Worm (Caenorhabditis elegans) whole organism, L3 larva: ENCODE data around the gene twk-28.

ENCODE experiments used
- ZK546.5 ChIP-seq: sonication (generic microtip); optimal IDR thresholded peaks from 2 replicates; lab custom pipeline; 2017; ENCODE audit warnings: missing biosample characterization, missing genetic modification characterization
- aly-2 ChIP-seq: fragments of 150-350 bp; optimal IDR thresholded peaks from 2 replicates; lab custom pipeline; 2014; ENCODE audit warnings: missing biosample characterization, missing genetic modification characterization
- ama-1 ChIP-seq: fragments of 150-350 bp; optimal IDR thresholded peaks from 2 replicates; lab custom pipeline; 2018
- ceh-28 ChIP-seq: fragments of 150-350 bp; optimal IDR thresholded peaks from 2 replicates; lab custom pipeline; 2014; ENCODE audit warnings: missing biosample characterization, missing genetic modification reagents, missing genetic modification characterization
- ceh-82 ChIP-seq: fragments of 150-350 bp; optimal IDR thresholded peaks from 2 replicates; lab custom pipeline; 2014; ENCODE audit warnings: missing biosample characterization, missing genetic modification characterization
- ceh-9 ChIP-seq: sonication (generic microtip); optimal IDR thresholded peaks from 2 replicates; lab custom pipeline; 2018; ENCODE audit warnings: missing biosample characterization, missing genetic modification characterization
- daf-12 ChIP-seq: fragments of 150-350 bp; optimal IDR thresholded peaks from 2 replicates; lab custom pipeline; 2014; ENCODE audit warnings: missing biosample characterization, missing genetic modification reagents, missing genetic modification characterization
- elt-1 ChIP-seq: fragments of 150-350 bp; optimal IDR thresholded peaks from 2 replicates; lab custom pipeline; 2014; ENCODE audit warnings: missing biosample characterization, missing genetic modification characterization
- eor-1 ChIP-seq, 2 experiments: fragments of 150-350 bp; optimal IDR thresholded peaks; 2 replicates each; lab custom pipeline; 2014 to 2018; ENCODE audit warnings: missing biosample characterization in 2 of 2, missing genetic modification characterization in 2 of 2
- fkh-10 ChIP-seq: sonication (generic microtip); optimal IDR thresholded peaks from 2 replicates; lab custom pipeline; 2017; ENCODE audit warnings: missing biosample characterization, missing genetic modification reagents, missing genetic modification characterization
- fos-1 ChIP-seq: fragments of 150-350 bp; optimal IDR thresholded peaks from 2 replicates; lab custom pipeline; 2014; ENCODE audit warnings: missing biosample characterization, missing genetic modification characterization
- hmg-11 ChIP-seq: sonication (generic microtip); optimal IDR thresholded peaks from 2 replicates; lab custom pipeline; 2016; ENCODE audit warnings: missing genetic modification characterization, missing compliant biosample characterization
- jun-1 ChIP-seq: fragments of 150-350 bp; optimal IDR thresholded peaks from 2 replicates; lab custom pipeline; 2014; ENCODE audit warnings: missing biosample characterization, missing genetic modification reagents, missing genetic modification characterization
- lin-15B ChIP-seq: fragments of 150-350 bp; optimal IDR thresholded peaks from 2 replicates; lab custom pipeline; 2014; ENCODE audit warnings: missing biosample characterization, missing genetic modification characterization
- lin-39 ChIP-seq: fragments of 150-350 bp; optimal IDR thresholded peaks from 2 replicates; lab custom pipeline; 2018; ENCODE audit warnings: missing biosample characterization, missing genetic modification reagents, missing genetic modification characterization
- lsy-12 ChIP-seq: sonication (generic microtip); optimal IDR thresholded peaks from 2 replicates; lab custom pipeline; 2016; ENCODE audit warnings: mild to moderate bottlenecking, missing genetic modification characterization, missing compliant biosample characterization
- mdl-1 ChIP-seq: fragments of 150-350 bp; optimal IDR thresholded peaks from 2 replicates; lab custom pipeline; 2014; ENCODE audit warnings: missing biosample characterization, missing genetic modification characterization
- nfya-1 ChIP-seq: sonication (generic microtip); optimal IDR thresholded peaks from 2 replicates; lab custom pipeline; 2017; ENCODE audit warnings: missing genetic modification characterization, mild to moderate bottlenecking, missing compliant biosample characterization, antibody characterized with exemption, moderate library complexity; ENCODE audit not compliant: insufficient read depth
- nhr-12 ChIP-seq: fragments of 150-350 bp; optimal IDR thresholded peaks from 2 replicates; lab custom pipeline; 2014; ENCODE audit warnings: missing biosample characterization, missing genetic modification characterization
- nhr-23 ChIP-seq: fragments of 150-350 bp; optimal IDR thresholded peaks from 2 replicates; lab custom pipeline; 2014; ENCODE audit warnings: missing biosample characterization, missing genetic modification reagents, missing genetic modification characterization
- nhr-237 ChIP-seq: fragments of 150-350 bp; optimal IDR thresholded peaks from 2 replicates; lab custom pipeline; 2014; ENCODE audit warnings: missing biosample characterization, missing genetic modification characterization
- nhr-25 ChIP-seq: sonication (generic microtip); optimal IDR thresholded peaks from 2 replicates; lab custom pipeline; 2017; ENCODE audit warnings: missing biosample characterization, missing genetic modification characterization
- nhr-28 ChIP-seq: fragments of 150-350 bp; optimal IDR thresholded peaks from 2 replicates; lab custom pipeline; 2014; ENCODE audit warnings: missing biosample characterization, missing genetic modification characterization
- nhr-43 ChIP-seq: sonication (generic microtip); optimal IDR thresholded peaks from 2 replicates; lab custom pipeline; 2016; ENCODE audit warnings: mild to moderate bottlenecking, missing genetic modification characterization, missing compliant biosample characterization; ENCODE audit not compliant: poor library complexity, severe bottlenecking
- nhr-67 ChIP-seq: fragments of 150-350 bp; optimal IDR thresholded peaks from 2 replicates; lab custom pipeline; 2014; ENCODE audit warnings: missing biosample characterization, missing genetic modification characterization
- nhr-76 ChIP-seq: fragments of 150-350 bp; sonication (generic microtip); optimal IDR thresholded peaks from 5 replicates; lab custom pipeline; 2014; ENCODE audit warnings: missing biosample characterization, missing genetic modification characterization
- nhr-77 ChIP-seq: fragments of 150-350 bp; optimal IDR thresholded peaks from 2 replicates; lab custom pipeline; 2014; ENCODE audit warnings: missing biosample characterization, missing genetic modification characterization
- pha-4 ChIP-seq: fragments of 150-350 bp; optimal IDR thresholded peaks from 2 replicates; lab custom pipeline; 2014; ENCODE audit warnings: missing biosample characterization, missing genetic modification reagents, missing genetic modification characterization
- pqm-1 ChIP-seq: fragments of 150-350 bp; optimal IDR thresholded peaks from 2 replicates; lab custom pipeline; 2017; ENCODE audit warnings: missing biosample characterization, missing genetic modification characterization, inconsistent platforms
- sea-2 ChIP-seq: fragments of 150-350 bp; sonication (generic microtip); optimal IDR thresholded peaks from 4 replicates; lab custom pipeline; 2014; ENCODE audit warnings: missing biosample characterization, missing genetic modification reagents, missing genetic modification characterization
- skn-1 ChIP-seq: fragments of 150-350 bp; optimal IDR thresholded peaks from 2 replicates; lab custom pipeline; 2014; ENCODE audit warnings: missing biosample characterization, missing genetic modification characterization
- snpc-4 ChIP-seq: fragments of 150-350 bp; optimal IDR thresholded peaks from 2 replicates; lab custom pipeline; 2014; ENCODE audit warnings: missing biosample characterization, missing genetic modification characterization
- tbx-2 ChIP-seq: sonication (generic microtip); optimal IDR thresholded peaks from 2 replicates; lab custom pipeline; 2016; ENCODE audit warnings: mild to moderate bottlenecking, missing genetic modification characterization, missing compliant biosample characterization
- unc-39 ChIP-seq: sonication (generic microtip); optimal IDR thresholded peaks from 4 replicates; lab custom pipeline; 2017; ENCODE audit warnings: missing biosample characterization, missing genetic modification characterization
- unc-62 ChIP-seq: fragments of 150-350 bp; sonication (generic microtip); optimal IDR thresholded peaks from 4 replicates; lab custom pipeline; 2014; ENCODE audit warnings: missing biosample characterization, missing genetic modification reagents, missing genetic modification characterization
- zag-1 ChIP-seq: fragments of 150-350 bp; optimal IDR thresholded peaks from 2 replicates; lab custom pipeline; 2014; ENCODE audit warnings: missing biosample characterization, missing genetic modification characterization
- ztf-11 ChIP-seq: fragments of 150-350 bp; optimal IDR thresholded peaks from 2 replicates; lab custom pipeline; 2014; ENCODE audit warnings: missing biosample characterization, missing genetic modification characterization
- ztf-4 ChIP-seq: fragments of 150-350 bp; optimal IDR thresholded peaks from 2 replicates; lab custom pipeline; 2014; ENCODE audit warnings: missing biosample characterization, missing genetic modification characterization

The twk-28 gene

DNA sequence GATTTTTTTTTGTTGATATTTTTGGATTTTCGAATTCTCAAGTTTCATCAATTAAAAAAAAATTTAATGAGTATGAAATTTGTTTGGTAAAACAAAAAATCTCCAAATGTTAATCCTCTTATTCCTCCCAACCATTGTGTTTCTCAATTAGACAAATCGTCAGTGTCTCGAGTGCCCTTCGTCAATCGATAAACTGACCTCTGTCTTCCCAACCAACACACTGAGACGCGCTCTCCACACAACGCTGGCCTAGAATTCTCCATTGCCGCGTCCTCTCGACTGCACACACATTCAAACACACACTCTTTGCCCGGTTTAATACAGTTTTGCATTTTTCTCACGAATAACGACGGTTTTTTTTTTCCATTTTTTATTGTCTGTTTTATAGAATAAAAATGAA is 24.4 kb downstream of the twk-28 start, which contains the start of gene taf-11.1:
taf-11.1 (plus strand) TSS at position 389 of the 400 bp plus-strand sequence.
- peak; percentile 41 for TF ChIP-seq nhr-23
- TF ChIP-seq lin-39: peak; percentile 18
- no peak for TF ChIP-seq elt-1 (tag; lab: Kevin White, UChicago)
- TF ChIP-seq pqm-1: no peak
- peak; percentile 32 for TF ChIP-seq pha-4 (tag; lab: Kevin White, UChicago)
- TF ChIP-seq nfya-1 (tag; lab: Kevin White, UChicago): peak; percentile 45
- TF ChIP-seq jun-1 (tag; lab: Kevin White, UChicago): no peak
- TF ChIP-seq ztf-4 (tag; lab: Kevin White, UChicago): no peak
- no peak for TF ChIP-seq skn-1 (tag; lab: Kevin White, UChicago)
- no peak for TF ChIP-seq nhr-12 (tag; lab: Kevin White, UChicago)
- no peak for TF ChIP-seq sea-2
- peak; percentile 3 for TF ChIP-seq hmg-11 (tag; lab: Kevin White, UChicago)
- no peak for TF ChIP-seq ama-1 (lab: Kevin White, UChicago)
- TF ChIP-seq nhr-28: no peak
- TF ChIP-seq nhr-25 (tag; lab: Kevin White, UChicago): peak; percentile 71
- TF ChIP-seq fos-1 (tag; lab: Kevin White, UChicago): no peak
- no peak for TF ChIP-seq fkh-10 (GFP tag; lab: Kevin White, UChicago)
- peak; percentile 72 for TF ChIP-seq ceh-28
- no peak for TF ChIP-seq ceh-9 (tag; lab: Kevin White, UChicago)
- TF ChIP-seq ZK546.5 (tag; lab: Kevin White, UChicago): no peak
- TF ChIP-seq eor-1 (tag; optimal IDR thresholded peaks at IDR 0.05; lab: Kevin White, UChicago): no peak
- no peak for TF ChIP-seq ceh-82 (tag; lab: Kevin White, UChicago)
- TF ChIP-seq tbx-2 (tag; lab: Kevin White, UChicago): no peak
- TF ChIP-seq nhr-77 (tag; lab: Kevin White, UChicago): no peak
- no peak for TF ChIP-seq snpc-4
- TF ChIP-seq nhr-76: no peak
- no peak for TF ChIP-seq nhr-237
- no peak for TF ChIP-seq zag-1 (tag; lab: Kevin White, UChicago)
- TF ChIP-seq unc-62 (GFP tag; lab: Kevin White, UChicago): no peak
- no peak for TF ChIP-seq nhr-67 (tag; lab: Kevin White, UChicago)
- no peak for TF ChIP-seq mdl-1 (tag; lab: Kevin White, UChicago)
- TF ChIP-seq daf-12 (tag; lab: Kevin White, UChicago): no peak
- TF ChIP-seq nhr-43 (tag; lab: Kevin White, UChicago): no peak
- no peak for TF ChIP-seq lin-15B (tag; lab: Kevin White, UChicago)
- TF ChIP-seq, all 47 proteins: peak for 7

DNA sequence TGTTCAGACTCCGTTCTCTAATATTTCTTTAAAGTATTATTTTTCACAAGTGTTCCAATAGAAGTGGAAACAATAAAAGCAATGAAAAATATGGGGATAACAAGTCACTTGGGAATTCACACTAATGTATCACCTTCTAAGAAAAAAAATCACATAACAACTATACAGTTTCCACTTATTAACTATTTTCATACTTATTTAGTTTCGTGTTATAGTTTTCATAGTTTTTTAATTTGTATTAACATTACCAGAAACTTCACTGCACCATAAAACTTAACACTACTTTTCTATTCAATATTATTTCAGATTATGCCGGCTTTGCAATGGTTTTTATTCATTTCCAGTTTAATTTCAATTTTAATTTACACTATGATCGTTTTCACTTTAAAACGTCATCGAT is 27.1 kb downstream of the twk-28 start, which contains the start of gene srv-5:
srv-5 (plus strand) TSS at position 301 of the 400 bp plus-strand sequence.
- TF ChIP-seq unc-62 (GFP tag; lab: Kevin White, UChicago) (no peak), snpc-4 (no peak), ztf-11 (tag; lab: Kevin White, UChicago) (no peak), eor-1 (tag; optimal IDR thresholded peaks at IDR 0.05; lab: Kevin White, UChicago) (no peak), elt-1 (tag; lab: Kevin White, UChicago) (no peak), jun-1 (tag; lab: Kevin White, UChicago) (no peak), mdl-1 (tag; lab: Kevin White, UChicago) (no peak), lsy-12 (no peak), skn-1 (tag; lab: Kevin White, UChicago) (no peak), nhr-28 (no peak), lin-39 (no peak), aly-2 (no peak), zag-1 (tag; lab: Kevin White, UChicago) (no peak), nhr-43 (tag; lab: Kevin White, UChicago) (no peak), ztf-4 (tag; lab: Kevin White, UChicago) (no peak), pqm-1 (no peak), ceh-28 (no peak), nhr-23 (no peak)

DNA sequence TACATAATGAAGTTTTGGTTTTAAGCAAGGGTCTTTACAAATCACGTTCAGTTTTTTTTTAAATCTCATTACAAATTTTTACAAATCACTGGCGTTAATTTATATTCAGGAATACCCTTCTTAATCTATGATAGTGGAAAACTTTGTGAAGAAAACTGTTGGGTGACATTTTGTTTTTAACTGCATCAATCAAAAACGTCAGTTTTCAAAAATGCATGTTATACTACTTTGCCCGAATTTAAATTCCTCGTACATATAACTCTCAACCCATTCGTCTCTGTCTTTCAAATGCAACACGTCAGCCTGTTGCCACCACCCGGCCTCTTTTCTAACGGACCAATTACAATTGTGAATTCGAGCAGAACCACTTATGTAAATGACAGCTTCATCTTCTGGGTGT is 30.2 kb downstream of the twk-28 start, which contains the start of gene hlh-13:
hlh-13 (plus strand) TSS at position 301 of the 400 bp plus-strand sequence.
- TF ChIP-seq nhr-77 (tag; lab: Kevin White, UChicago) (no peak), unc-39 (no peak), ZK546.5 (tag; lab: Kevin White, UChicago) (no peak), ceh-28 (no peak)
